Fruit fly (Drosophila melanogaster): ENCODE data around the gene Caf1-180.
A peak's percentile ranks its signal among the peaks of the same experiment; 100 is the strongest.

Caf1-180 gene

DNA sequence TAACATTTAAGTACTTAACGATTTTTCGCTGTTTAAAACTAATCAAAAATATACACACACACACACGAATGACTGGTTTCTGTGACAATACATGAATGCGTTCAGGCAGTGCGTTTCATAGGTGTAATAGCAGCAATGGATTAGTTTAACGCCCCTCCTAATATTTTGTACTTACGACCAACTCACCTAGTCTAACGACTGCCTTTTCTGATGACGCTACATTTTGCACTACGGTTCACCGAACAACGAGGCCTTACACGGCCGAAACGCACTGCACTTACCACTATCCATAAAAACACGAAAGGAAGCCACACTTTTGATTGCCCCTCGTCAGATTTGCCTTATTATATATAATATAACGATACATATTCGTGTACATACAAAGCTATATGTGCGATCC is 4.9 kb downstream of the Caf1-180 start (continued):
- TF ChIP-seq CG7368 (GFP tag; optimal IDR thresholded peaks at IDR 0.05) (no peak), CG6808 (GFP tag; optimal IDR thresholded peaks at IDR 0.05) (no peak), CG3919 (GFP tag; optimal IDR thresholded peaks at IDR 0.05) (no peak), acj6 (GFP tag; optimal IDR thresholded peaks at IDR 0.05) (no peak), Blimp-1 (GFP tag; optimal IDR thresholded peaks at IDR 0.05) (no peak), CG3032 (tag; optimal IDR thresholded peaks at IDR 0.05) (peak; percentile 48), svp (GFP tag) (no peak), ss (GFP tag; optimal IDR thresholded peaks at IDR 0.05) (no peak), spab (GFP tag; optimal IDR thresholded peaks at IDR 0.05) (no peak), CG1621 (tag; optimal IDR thresholded peaks at IDR 0.05) (no peak), Sox15 (GFP tag; optimal IDR thresholded peaks at IDR 0.05) (peak; percentile 11), fd85E (GFP tag; optimal IDR thresholded peaks at IDR 0.05) (no peak), Eip75B (GFP tag; optimal IDR thresholded peaks at IDR 0.05) (no peak), Sox102F (GFP tag; optimal IDR thresholded peaks at IDR 0.05) (no peak), achi (GFP tag; optimal IDR thresholded peaks at IDR 0.05) (peak; percentile 68), lz (GFP tag; optimal IDR thresholded peaks at IDR 0.05) (peak; percentile 53), CG15336 (GFP tag; IDR thresholded peaks at IDR 0.05) (peak; percentile 80), CG10631 (GFP tag; optimal IDR thresholded peaks at IDR 0.05) (no peak), CG6163 (GFP tag; IDR thresholded peaks at IDR 0.05) (peak; percentile 85), Eip93F (GFP tag; optimal IDR thresholded peaks at IDR 0.05) (no peak), Hr39 (GFP tag; optimal IDR thresholded peaks at IDR 0.05) (peak; percentile 70), salr (GFP tag; optimal IDR thresholded peaks at IDR 0.05) (no peak), OdsH (GFP tag; optimal IDR thresholded peaks at IDR 0.05) (no peak), Ets96B (tag; optimal IDR thresholded peaks at IDR 0.05) (peak; percentile 51), fkh (GFP tag; optimal IDR thresholded peaks at IDR 0.05) (no peak), CG32006 (GFP tag; optimal IDR thresholded peaks at IDR 0.05) (peak; percentile 74), CG6276 (GFP tag; optimal IDR thresholded peaks at IDR 0.05) (no peak), CG8119 (GFP tag; IDR thresholded peaks at IDR 0.05) (peak; percentile 67; the same call in 2 of the 3 replicates), cyc (GFP tag; optimal IDR thresholded peaks at IDR 0.05) (peak; percentile 62), CG6854 (GFP tag; optimal IDR thresholded peaks at IDR 0.05) (no peak), CG9139 (GFP tag; optimal IDR thresholded peaks at IDR 0.05) (no peak), Smox (GFP tag; optimal IDR thresholded peaks at IDR 0.05) (no peak), fd59A (GFP tag; optimal IDR thresholded peaks at IDR 0.05) (no peak), Hr38 (GFP tag; optimal IDR thresholded peaks at IDR 0.05) (no peak), vri (GFP tag; optimal IDR thresholded peaks at IDR 0.05) (no peak)

DNA sequence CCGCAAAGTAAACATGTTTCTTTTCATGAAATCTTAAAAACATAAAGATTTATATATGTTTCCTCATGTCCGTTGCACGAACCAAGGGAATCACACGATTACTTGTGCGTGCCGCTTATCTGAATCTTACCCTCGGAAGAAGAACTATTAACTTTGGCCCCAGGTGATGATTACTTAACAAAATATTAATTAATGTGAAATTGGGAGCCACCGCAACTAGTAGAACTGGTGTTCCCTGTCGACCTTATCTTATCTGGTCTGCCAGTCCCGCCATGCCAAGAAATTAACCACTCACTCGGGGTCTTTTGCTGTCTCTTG is 13.0 kb downstream of the Caf1-180 start:
- TF ChIP-seq eg (GFP tag; IDR thresholded peaks at IDR 0.05) (no peak), svp (GFP tag) (peak; percentile 40)

DNA sequence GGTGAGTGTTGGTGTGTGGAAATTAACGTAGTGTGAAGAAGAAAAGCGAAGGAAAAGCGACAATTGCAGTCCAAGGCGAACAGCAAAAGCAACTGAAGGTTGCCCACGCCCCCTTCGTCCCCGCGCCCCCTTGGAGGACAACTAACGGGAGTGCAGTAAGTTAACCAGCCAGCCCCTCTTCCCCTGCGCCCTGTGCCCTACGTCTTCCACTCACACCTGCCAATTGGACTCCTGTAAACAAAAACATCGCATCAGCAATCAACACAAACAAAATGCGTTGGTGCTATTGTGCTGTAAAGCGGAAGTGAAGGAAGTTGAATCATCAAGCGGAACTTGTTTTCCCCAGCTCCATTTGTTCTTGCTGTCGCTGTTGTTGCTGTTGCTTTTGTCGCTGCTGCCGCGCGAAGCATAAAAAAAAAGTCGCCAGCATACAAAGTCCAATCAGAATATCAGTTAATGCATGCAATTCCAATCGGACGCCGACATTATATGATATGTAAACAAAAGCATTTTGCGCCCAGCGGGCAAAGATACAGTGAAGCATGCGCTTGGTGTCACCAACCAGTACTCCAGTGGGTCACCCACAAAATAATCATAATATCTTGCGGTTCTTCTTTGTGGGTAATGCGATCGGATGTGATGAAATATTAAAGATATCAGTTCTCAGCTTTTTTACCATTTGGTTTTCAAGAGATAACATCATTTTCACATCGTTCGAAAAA is 13.5 kb downstream of the Caf1-180 start:
- TF ChIP-seq Sox14 (GFP tag; optimal IDR thresholded peaks at IDR 0.05) (peak; percentile 16), Met (GFP tag; optimal IDR thresholded peaks at IDR 0.05) (peak; percentile 36), Lpt (GFP tag; optimal IDR thresholded peaks at IDR 0.05) (peak; percentile 22), Ets21C (GFP tag; optimal IDR thresholded peaks at IDR 0.05) (peak; percentile 10), CG6163 (GFP tag; IDR thresholded peaks at IDR 0.05) (peak; percentile 38; the same call in 2 of the 3 replicates), CG11762 (GFP tag; optimal IDR thresholded peaks at IDR 0.05; ENCODE audit: insufficient read depth) (no peak), CG16779 (tag; optimal IDR thresholded peaks at IDR 0.05) (peak; percentile 53), CG3919 (GFP tag; optimal IDR thresholded peaks at IDR 0.05) (peak; percentile 44), Hr4 (GFP tag; optimal IDR thresholded peaks at IDR 0.05) (peak; percentile 38), CG4318 (GFP tag; optimal IDR thresholded peaks at IDR 0.05) (no peak), CG9139 (GFP tag; optimal IDR thresholded peaks at IDR 0.05) (peak; percentile 84), spab (GFP tag; optimal IDR thresholded peaks at IDR 0.05) (peak; percentile 62), Hr39 (GFP tag; optimal IDR thresholded peaks at IDR 0.05) (peak; percentile 9), CG6276 (GFP tag; optimal IDR thresholded peaks at IDR 0.05) (peak; percentile 83), dsx (GFP tag; optimal IDR thresholded peaks at IDR 0.05; ENCODE audit: poor library complexity, severe bottlenecking) (peak; percentile 68), CG32006 (GFP tag; optimal IDR thresholded peaks at IDR 0.05) (peak; percentile 49), net (GFP tag; optimal IDR thresholded peaks at IDR 0.05) (peak; percentile 48), svp (GFP tag) (peak; percentile 74), Ets96B (tag; optimal IDR thresholded peaks at IDR 0.05) (peak; percentile 2), CG10669 (GFP tag; optimal IDR thresholded peaks at IDR 0.05) (peak; percentile 56), CG3032 (tag; optimal IDR thresholded peaks at IDR 0.05) (peak; percentile 15), esn (GFP tag; optimal IDR thresholded peaks at IDR 0.05) (peak; percentile 38)

Data from whole organism, prepupa.